Worm (Caenorhabditis elegans): ENCODE measurements around the gene Y57G11C.1131.

Y57G11C.1131 gene

ce11 chrIV:14890914-14891313 lies 41.9 kb upstream of the Y57G11C.1131 start:
- TF ChIP-seq elt-2 (tag; optimal IDR thresholded peaks at IDR 0.05) = peak; percentile 25
- TF ChIP-seq ztf-4 (tag; optimal IDR thresholded peaks at IDR 0.05) = no peak
- no peak for TF ChIP-seq ztf-11 (tag; optimal IDR thresholded peaks at IDR 0.05)
- peak; percentile 21 for TF ChIP-seq pqm-1 (tag; optimal IDR thresholded peaks at IDR 0.05)
- peak; percentile 9 for TF ChIP-seq pha-4 (tag; optimal IDR thresholded peaks at IDR 0.05)

ce11 chrIV:14891996-14892395 lies 40.8 kb upstream of the Y57G11C.1131 start:
- TF ChIP-seq nhr-43 (tag; optimal IDR thresholded peaks at IDR 0.05; ENCODE audit: poor library complexity, severe bottlenecking) (no peak), lsy-12 (tag; optimal IDR thresholded peaks at IDR 0.05) (no peak), aly-2 (tag; optimal IDR thresholded peaks at IDR 0.05) (no peak), nhr-12 (tag; optimal IDR thresholded peaks at IDR 0.05) (no peak), egl-5 (tag; optimal IDR thresholded peaks at IDR 0.05) (no peak), nhr-77 (tag; optimal IDR thresholded peaks at IDR 0.05) (no peak), ceh-82 (tag; optimal IDR thresholded peaks at IDR 0.05) (no peak), nhr-67 (tag; optimal IDR thresholded peaks at IDR 0.05) (no peak), hmg-11 (tag; optimal IDR thresholded peaks at IDR 0.05) (no peak), nhr-23 (tag; optimal IDR thresholded peaks at IDR 0.05) (no peak), unc-39 (tag; optimal IDR thresholded peaks at IDR 0.05) (no peak), pha-4 (tag; optimal IDR thresholded peaks at IDR 0.05) (no peak), elt-1 (tag; optimal IDR thresholded peaks at IDR 0.05) (no peak), nhr-28 (tag; optimal IDR thresholded peaks at IDR 0.05) (no peak), pqm-1 (tag; optimal IDR thresholded peaks at IDR 0.05) (no peak)

- TF ChIP-seq elt-1 (tag; optimal IDR thresholded peaks at IDR 0.05) = no peak
- no peak for TF ChIP-seq nhr-28 (tag; optimal IDR thresholded peaks at IDR 0.05)
- TF ChIP-seq fkh-2 (tag; optimal IDR thresholded peaks at IDR 0.05) = no peak
- no peak for TF ChIP-seq elt-3 (tag; optimal IDR thresholded peaks at IDR 0.05)
Measured at ce11 chrIV:14894339-14894738, 38.4 kb upstream of the Y57G11C.1131 start.

- no peak for TF ChIP-seq nhr-23 (tag; optimal IDR thresholded peaks at IDR 0.05)
- peak; percentile 29 for TF ChIP-seq elt-1 (tag; optimal IDR thresholded peaks at IDR 0.05)
Measured at ce11 chrIV:14903188-14903587, 29.6 kb upstream of the Y57G11C.1131 start.

- TF ChIP-seq lsy-12 (tag; optimal IDR thresholded peaks at IDR 0.05) (no peak), fkh-10 (GFP tag; optimal IDR thresholded peaks at IDR 0.05) (no peak), ceh-16 (tag; optimal IDR thresholded peaks at IDR 0.05) (no peak), nhr-67 (tag; optimal IDR thresholded peaks at IDR 0.05) (no peak), ceh-9 (tag; optimal IDR thresholded peaks at IDR 0.05) (no peak), elt-1 (tag; optimal IDR thresholded peaks at IDR 0.05) (no peak), zag-1 (tag; optimal IDR thresholded peaks at IDR 0.05) (no peak), nhr-237 (tag; optimal IDR thresholded peaks at IDR 0.05) (no peak), lin-15B (tag; optimal IDR thresholded peaks at IDR 0.05) (no peak), pha-4 (tag; optimal IDR thresholded peaks at IDR 0.05) (no peak), nhr-11 (tag; optimal IDR thresholded peaks at IDR 0.05) (no peak), tbx-2 (tag; optimal IDR thresholded peaks at IDR 0.05) (no peak), nhr-43 (tag; optimal IDR thresholded peaks at IDR 0.05; ENCODE audit: poor library complexity, severe bottlenecking) (no peak), ztf-4 (tag; optimal IDR thresholded peaks at IDR 0.05) (no peak), nfya-1 (tag; optimal IDR thresholded peaks at IDR 0.05; ENCODE audit: insufficient read depth) (no peak)
Measured at ce11 chrIV:14909589-14909988, 23.2 kb upstream of the Y57G11C.1131 start, which contains the start of gene pnc-2. TSS of gene pnc-2 (minus strand) at chrIV:14909689.

- TF ChIP-seq ama-1 (optimal IDR thresholded peaks at IDR 0.05) = no peak
- TF ChIP-seq lin-39 (tag; optimal IDR thresholded peaks at IDR 0.05) = no peak
- no peak for TF ChIP-seq ceh-16 (tag; optimal IDR thresholded peaks at IDR 0.05)
- TF ChIP-seq R02D3.7 (tag; optimal IDR thresholded peaks at IDR 0.05) = no peak
- TF ChIP-seq lsy-12 (tag; optimal IDR thresholded peaks at IDR 0.05) = no peak
- TF ChIP-seq zag-1 (tag; optimal IDR thresholded peaks at IDR 0.05) = no peak
- no peak for TF ChIP-seq ztf-4 (tag; optimal IDR thresholded peaks at IDR 0.05)
- TF ChIP-seq fos-1 (tag; optimal IDR thresholded peaks at IDR 0.05) = no peak
- no peak for TF ChIP-seq nhr-23 (tag; optimal IDR thresholded peaks at IDR 0.05)
- no peak for TF ChIP-seq ceh-82 (tag; optimal IDR thresholded peaks at IDR 0.05)
- TF ChIP-seq ceh-28 (tag; optimal IDR thresholded peaks at IDR 0.05) = no peak
- no peak for TF ChIP-seq hmg-11 (tag; optimal IDR thresholded peaks at IDR 0.05)
- no peak for TF ChIP-seq nhr-77 (tag; optimal IDR thresholded peaks at IDR 0.05)
- TF ChIP-seq elt-1 (tag; optimal IDR thresholded peaks at IDR 0.05) = no peak
- TF ChIP-seq nhr-11 (tag; optimal IDR thresholded peaks at IDR 0.05) = no peak
- TF ChIP-seq daf-12 (tag; optimal IDR thresholded peaks at IDR 0.05) = no peak
Measured at ce11 chrIV:14919310-14919709, 13.5 kb upstream of the Y57G11C.1131 start, which contains the start of gene ccch-5. TSS of gene ccch-5 (plus strand) at chrIV:14919610.
